Fruit fly (Drosophila melanogaster) whole organism, embryonic: Measurements from ENCODE around the gene CG7304.

ENCODE experiments used
- Atf-2 ChIP-seq: fragments of 200-800 bp; sonication (Bioruptor generic); optimal IDR thresholded peaks from 2 replicates; lab custom pipeline; 2016; ENCODE audit warnings: missing biosample characterization, missing genetic modification characterization
- B-H2 ChIP-seq: fragments of 200-800 bp; sonication (Bioruptor generic); optimal IDR thresholded peaks from 2 replicates; lab custom pipeline; 2018; ENCODE audit warnings: missing biosample characterization, mild to moderate bottlenecking, missing genetic modification characterization
- CG10209 ChIP-seq: fragments of 200-800 bp; sonication (Bioruptor generic); optimal IDR thresholded peaks from 3 replicates; lab custom pipeline; 2017; ENCODE audit warnings: missing biosample characterization, mild to moderate bottlenecking, missing genetic modification characterization, missing genetic modification reagents
- CG1024 ChIP-seq: fragments of 200-800 bp; sonication (Bioruptor generic); IDR thresholded peaks from 2 replicates; pipeline ENCODE4 v1.3.6; 2022; ENCODE audit warnings: missing biosample characterization, missing genetic modification characterization
- CG12942 ChIP-seq: fragments of 200-800 bp; sonication (Bioruptor generic); optimal IDR thresholded peaks from 3 replicates; lab custom pipeline; 2016; ENCODE audit warnings: missing biosample characterization, missing genetic modification characterization
- CG13624 ChIP-seq: fragments of 200-800 bp; sonication (Bioruptor generic); optimal IDR thresholded peaks from 2 replicates; lab custom pipeline; 2016; ENCODE audit warnings: missing biosample characterization, missing genetic modification characterization
- CG14710 ChIP-seq: fragments of 200-800 bp; sonication (Bioruptor generic); optimal IDR thresholded peaks from 3 replicates; lab custom pipeline; 2019; ENCODE audit warnings: missing biosample characterization, mild to moderate bottlenecking, missing genetic modification characterization, moderate library complexity
- CG15269 ChIP-seq: fragments of 200-800 bp; sonication (Bioruptor generic); optimal IDR thresholded peaks from 2 replicates; lab custom pipeline; 2018; ENCODE audit warnings: missing biosample characterization, mild to moderate bottlenecking, missing genetic modification characterization, moderate library complexity
- CG16779 ChIP-seq: fragments of 200-800 bp; sonication (Bioruptor generic); IDR thresholded peaks from 2 replicates; pipeline ENCODE4 v1.3.6; 2022; ENCODE audit warnings: missing biosample characterization, missing genetic modification characterization
- CG18599 ChIP-seq: fragments of 200-800 bp; sonication (Bioruptor generic); optimal IDR thresholded peaks from 3 replicates; lab custom pipeline; 2017; ENCODE audit warnings: missing biosample characterization, missing genetic modification characterization, mild to moderate bottlenecking, moderate library complexity, missing genetic modification reagents
- CG32767 ChIP-seq: fragments of 200-800 bp; sonication (Bioruptor generic); IDR thresholded peaks from 2 replicates; pipeline ENCODE4 v1.3.6; 2022; ENCODE audit warnings: missing biosample characterization, missing genetic modification characterization
- CG3995 ChIP-seq: fragments of 200-800 bp; sonication (Bioruptor generic); optimal IDR thresholded peaks from 3 replicates; lab custom pipeline; 2016; ENCODE audit warnings: missing biosample characterization, missing genetic modification characterization
- CG6254 ChIP-seq: fragments of 200-800 bp; sonication (Bioruptor generic); optimal IDR thresholded peaks from 3 replicates; lab custom pipeline; 2017; ENCODE audit warnings: mild to moderate bottlenecking, missing biosample characterization, missing genetic modification reagents, missing genetic modification characterization
- CG7357 ChIP-seq: fragments of 200-800 bp; sonication (Bioruptor generic); IDR thresholded peaks from 3 replicates; pipeline ENCODE4 v1.3.6; 2022; ENCODE audit warnings: missing biosample characterization, missing genetic modification characterization
- CG7928 ChIP-seq: fragments of 200-800 bp; sonication (Bioruptor generic); optimal IDR thresholded peaks from 2 replicates; lab custom pipeline; 2017; ENCODE audit warnings: missing biosample characterization, mild to moderate bottlenecking, missing genetic modification characterization
- CG8281 ChIP-seq: fragments of 200-800 bp; sonication (Bioruptor generic); optimal IDR thresholded peaks from 2 replicates; lab custom pipeline; 2018; ENCODE audit warnings: missing biosample characterization, mild to moderate bottlenecking, missing genetic modification characterization, moderate library complexity
- CG8388 ChIP-seq: fragments of 200-800 bp; sonication (Bioruptor generic); optimal IDR thresholded peaks from 2 replicates; lab custom pipeline; 2019; ENCODE audit warnings: missing biosample characterization, mild to moderate bottlenecking, missing genetic modification characterization, moderate library complexity
- CTCF ChIP-seq: fragments of 200-800 bp; sonication (Bioruptor generic); optimal IDR thresholded peaks from 2 replicates; lab custom pipeline; 2017; ENCODE audit warnings: missing biosample characterization, mild to moderate bottlenecking, missing genetic modification characterization, moderate library complexity
- CkIIα-i1 ChIP-seq: fragments of 200-800 bp; sonication (Bioruptor generic); IDR thresholded peaks from 2 replicates; pipeline ENCODE4 v1.3.6; 2022; ENCODE audit warnings: missing biosample characterization, missing genetic modification characterization
- Eip74EF ChIP-seq, 2 experiments: fragments of 200-800 bp in 1 of 2; fragments of >200 bp in 1 of 2; sonication (Bioruptor generic) in 1 of 2; optimal IDR thresholded peaks; 2 replicates each; lab custom pipeline; 2017 to 2019; ENCODE audit warnings: missing biosample characterization in 2 of 2, missing genetic modification characterization in 2 of 2, mild to moderate bottlenecking in 1 of 2, moderate library complexity in 1 of 2
- HLHmδ ChIP-seq: fragments of 200-800 bp; sonication (Bioruptor generic); optimal IDR thresholded peaks from 2 replicates; lab custom pipeline; 2018; ENCODE audit warnings: missing biosample characterization, mild to moderate bottlenecking, missing genetic modification characterization, moderate library complexity
- Hand ChIP-seq: fragments of 200-800 bp; sonication (Bioruptor generic); optimal IDR thresholded peaks from 2 replicates; lab custom pipeline; 2017; ENCODE audit warnings: mild to moderate bottlenecking, missing biosample characterization, missing genetic modification reagents, missing genetic modification characterization
- HmgZ ChIP-seq: fragments of 200-800 bp; sonication (Bioruptor generic); optimal IDR thresholded peaks from 2 replicates; lab custom pipeline; 2018; ENCODE audit warnings: missing biosample characterization, mild to moderate bottlenecking, missing genetic modification characterization
- Hr39 ChIP-seq: fragments of >200 bp; optimal IDR thresholded peaks from 2 replicates; lab custom pipeline; 2017
- Hsf ChIP-seq: fragments of 200-800 bp; sonication (Bioruptor generic); optimal IDR thresholded peaks from 3 replicates; lab custom pipeline; 2016; ENCODE audit warnings: missing biosample characterization, missing genetic modification characterization
- NFAT ChIP-seq: fragments of 200-800 bp; sonication (Bioruptor generic); IDR thresholded peaks from 2 replicates; pipeline ENCODE4 v1.3.6; 2022; ENCODE audit warnings: missing biosample characterization, missing genetic modification characterization
- Oli ChIP-seq: fragments of 200-800 bp; sonication (Bioruptor generic); optimal IDR thresholded peaks from 2 replicates; lab custom pipeline; 2018; ENCODE audit warnings: missing biosample characterization, mild to moderate bottlenecking, missing genetic modification characterization, moderate library complexity
- Pdp1 ChIP-seq, 2 experiments: fragments of 200-800 bp; sonication (Bioruptor generic); optimal IDR thresholded peaks; 3 replicates each; lab custom pipeline; 2016; ENCODE audit warnings: missing biosample characterization in 2 of 2, missing genetic modification characterization in 2 of 2, mild to moderate bottlenecking in 1 of 2, moderate library complexity in 1 of 2
- al ChIP-seq: fragments of 200-800 bp; sonication (Bioruptor generic); IDR thresholded peaks from 2 replicates; pipeline ENCODE4 v1.3.6; 2022; ENCODE audit warnings: missing biosample characterization, missing genetic modification characterization
- bcd ChIP-seq: fragments of 200-800 bp; sonication (Bioruptor generic); optimal IDR thresholded peaks from 2 replicates; lab custom pipeline; 2017; ENCODE audit warnings: missing biosample characterization, mild to moderate bottlenecking, missing genetic modification characterization
- bigmax ChIP-seq: fragments of 200-800 bp; sonication (Bioruptor generic); optimal IDR thresholded peaks from 2 replicates; lab custom pipeline; 2018; ENCODE audit warnings: missing biosample characterization, mild to moderate bottlenecking, missing genetic modification characterization
- btn ChIP-seq: fragments of 200-800 bp; sonication (Bioruptor generic); optimal IDR thresholded peaks from 2 replicates; lab custom pipeline; 2016; ENCODE audit warnings: missing biosample characterization, missing genetic modification characterization
- crc ChIP-seq: fragments of 200-800 bp; sonication (Bioruptor generic); optimal IDR thresholded peaks from 2 replicates; lab custom pipeline; 2016; ENCODE audit warnings: missing biosample characterization, missing genetic modification characterization
- crp ChIP-seq, 2 experiments: fragments of 200-800 bp; sonication (Bioruptor generic); optimal IDR thresholded peaks; 2 replicates in 1 of 2; 3 replicates in 1 of 2; lab custom pipeline; 2017; ENCODE audit warnings: missing biosample characterization in 2 of 2, missing genetic modification characterization in 2 of 2, mild to moderate bottlenecking in 1 of 2, moderate library complexity in 1 of 2
- exex ChIP-seq: fragments of 200-800 bp; sonication (Bioruptor generic); optimal IDR thresholded peaks from 4 replicates; lab custom pipeline; 2018; ENCODE audit warnings: missing biosample characterization, mild to moderate bottlenecking, missing genetic modification characterization, moderate library complexity
- eyg ChIP-seq: fragments of 200-800 bp; sonication (Bioruptor generic); optimal IDR thresholded peaks from 3 replicates; lab custom pipeline; 2016; ENCODE audit warnings: missing biosample characterization, missing genetic modification characterization
- gsb ChIP-seq: fragments of 200-800 bp; sonication (Bioruptor generic); IDR thresholded peaks from 2 replicates; pipeline ENCODE4 v1.3.6; 2022; ENCODE audit warnings: missing biosample characterization, missing genetic modification characterization
- ind ChIP-seq: fragments of 200-800 bp; sonication (Bioruptor generic); optimal IDR thresholded peaks from 3 replicates; lab custom pipeline; 2016; ENCODE audit warnings: missing biosample characterization, missing genetic modification characterization
- lab ChIP-seq: fragments of 200-800 bp; sonication (Bioruptor generic); optimal IDR thresholded peaks from 3 replicates; lab custom pipeline; 2017; ENCODE audit warnings: missing biosample characterization, missing genetic modification characterization, mild to moderate bottlenecking, moderate library complexity, missing genetic modification reagents
- lilli ChIP-seq: fragments of 200-800 bp; sonication (Bioruptor generic); optimal IDR thresholded peaks from 3 replicates; lab custom pipeline; 2016; ENCODE audit warnings: missing biosample characterization, missing genetic modification characterization
- onecut ChIP-seq: fragments of 200-800 bp; sonication (Bioruptor generic); IDR thresholded peaks from 2 replicates; pipeline ENCODE4 v1.3.6; 2022; ENCODE audit warnings: missing biosample characterization, missing genetic modification characterization
- pb ChIP-seq: fragments of 200-800 bp; sonication (Bioruptor generic); optimal IDR thresholded peaks from 3 replicates; lab custom pipeline; 2016; ENCODE audit warnings: missing biosample characterization, missing genetic modification characterization
- ro ChIP-seq: fragments of 200-800 bp; sonication (Bioruptor generic); IDR thresholded peaks from 2 replicates; pipeline ENCODE4 v1.3.6; 2022; ENCODE audit warnings: missing biosample characterization, missing genetic modification characterization
- run ChIP-seq: fragments of 200-800 bp; sonication (Bioruptor generic); optimal IDR thresholded peaks from 3 replicates; lab custom pipeline; 2018; ENCODE audit warnings: missing biosample characterization, mild to moderate bottlenecking, missing genetic modification characterization
- sc ChIP-seq, 3 experiments: fragments of >200 bp in 2 of 3; fragments of 200-800 bp in 1 of 3; sonication (Bioruptor generic) in 1 of 3; optimal IDR thresholded peaks; 2 replicates in 2 of 3; 3 replicates in 1 of 3; lab custom pipeline; 2017; ENCODE audit warnings: mild to moderate bottlenecking in 1 of 3, missing biosample characterization in 1 of 3, missing genetic modification characterization in 1 of 3, missing genetic modification reagents in 1 of 3
- sisA ChIP-seq: fragments of 200-800 bp; sonication (Bioruptor generic); IDR thresholded peaks from 2 replicates; pipeline ENCODE4 v1.3.6; 2022; ENCODE audit warnings: missing biosample characterization, missing genetic modification characterization
- slou ChIP-seq: fragments of 200-800 bp; sonication (Bioruptor generic); optimal IDR thresholded peaks from 3 replicates; lab custom pipeline; 2016; ENCODE audit warnings: missing biosample characterization, missing genetic modification characterization
- stc ChIP-seq: fragments of 200-800 bp; sonication (Bioruptor generic); IDR thresholded peaks from 2 replicates; pipeline ENCODE4 v1.3.6; 2022; ENCODE audit warnings: missing biosample characterization, missing genetic modification characterization
- tgo ChIP-seq: fragments of 200-800 bp; sonication (Bioruptor generic); IDR thresholded peaks from 3 replicates; pipeline ENCODE4 v1.3.6; 2022; ENCODE audit warnings: missing biosample characterization, missing genetic modification characterization
- tx ChIP-seq: fragments of 200-800 bp; sonication (Bioruptor generic); optimal IDR thresholded peaks from 2 replicates; lab custom pipeline; 2016; ENCODE audit warnings: missing biosample characterization, missing genetic modification characterization

The CG7304 gene

DNA sequence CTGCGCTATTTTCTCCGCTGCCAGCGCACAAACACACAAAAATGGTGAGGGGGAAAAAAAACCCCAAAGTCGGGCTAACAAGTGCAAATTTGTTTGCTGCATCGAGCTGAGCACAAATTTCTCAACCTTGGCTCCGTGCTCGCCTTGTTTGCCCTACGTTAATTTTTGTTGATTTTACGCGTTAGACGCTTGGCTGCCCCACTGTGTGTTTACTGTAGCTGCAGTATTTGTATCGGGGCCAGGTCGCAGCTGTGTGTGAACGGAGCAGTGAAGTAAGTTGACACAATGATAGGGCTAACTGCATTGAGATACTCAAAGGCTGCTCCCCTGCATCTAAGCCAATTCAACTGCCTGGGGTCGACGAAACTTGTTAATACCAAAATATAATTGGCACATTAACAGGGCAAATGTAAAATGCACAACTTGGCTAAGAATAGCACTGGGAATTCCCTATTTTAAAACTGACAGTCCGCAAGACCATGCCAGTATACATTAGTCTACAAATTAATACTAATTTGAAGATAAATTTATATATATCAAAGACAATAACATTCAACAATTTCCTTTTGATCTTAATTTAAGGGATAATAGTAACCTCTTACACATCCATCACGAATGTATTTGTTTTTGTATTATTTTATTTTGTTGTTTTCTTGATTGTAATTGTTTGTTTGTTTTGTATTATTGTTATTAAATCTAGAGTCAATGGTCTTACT, 36.4 kb downstream of the CG7304 start, which contains the start of gene CG42571 (continued):
- TF ChIP-seq CG10209 (GFP tag; lab: Kevin White, UChicago) (peak; percentile 56), crp (GFP tag; optimal IDR thresholded peaks at IDR 0.05; lab: Kevin White, UChicago) (no peak), Eip74EF (GFP tag; optimal IDR thresholded peaks at IDR 0.05; lab: Kevin White, UChicago) (peak in 1 of 2 experiments; percentile 3), CG15269 (tag; lab: Kevin White, UChicago) (no peak), Hand (no peak), crc (GFP tag; lab: Kevin White, UChicago) (no peak), CG8281 (peak; percentile 19), Oli (peak; percentile 20), exex (tag; lab: Kevin White, UChicago) (no peak), gsb (GFP tag; lab: Robert Waterston, UW) (no peak), CG12942 (GFP tag; lab: Kevin White, UChicago) (peak; percentile 43), CG7928 (GFP tag; lab: Kevin White, UChicago) (no peak), CG14710 (tag; lab: Kevin White, UChicago) (peak; percentile 36), slou (GFP tag; lab: Kevin White, UChicago) (no peak), run (tag; lab: Kevin White, UChicago) (no peak), tx (no peak), bcd (GFP tag; lab: Kevin White, UChicago) (peak; percentile 15), sc (optimal IDR thresholded peaks at IDR 0.05; lab: Kevin White, UChicago) (no peak), sc (GFP tag; optimal IDR thresholded peaks at IDR 0.05; lab: Kevin White, UChicago) (peak; percentile 64), ro (GFP tag; lab: Robert Waterston, UW) (no peak), CG3995 (GFP tag; lab: Kevin White, UChicago) (no peak), CG7357 (GFP tag; lab: Robert Waterston, UW) (no peak), CG6254 (GFP tag; lab: Kevin White, UChicago) (peak; percentile 48), pb (GFP tag; lab: Kevin White, UChicago) (no peak), tgo (GFP tag; lab: Robert Waterston, UW) (no peak), CG1024 (GFP tag; lab: Robert Waterston, UW) (peak; percentile 37; the same call in 1 of the 2 replicates), CG32767 (GFP tag; lab: Robert Waterston, UW) (no peak), NFAT (no peak), stc (peak; percentile 60; the same call in 1 of the 2 replicates), Pdp1 (GFP tag; optimal IDR thresholded peaks at IDR 0.05; lab: Kevin White, UChicago) (no peak), Atf-2 (GFP tag; lab: Kevin White, UChicago) (peak; percentile 26), sisA (GFP tag; lab: Robert Waterston, UW) (no peak), btn (GFP tag; lab: Kevin White, UChicago) (peak; percentile 59), al (GFP tag; lab: Robert Waterston, UW) (no peak), lab (GFP tag; lab: Kevin White, UChicago) (peak; percentile 34), CG13624 (no peak), B-H2 (GFP tag; lab: Kevin White, UChicago) (no peak), CG18599 (GFP tag; lab: Kevin White, UChicago) (no peak), eyg (GFP tag; lab: Kevin White, UChicago) (no peak), bigmax (no peak), CTCF (GFP tag; lab: Kevin White, UChicago) (peak; percentile 24), HmgZ (tag; lab: Kevin White, UChicago) (peak; percentile 15), Hr39 (lab: Kevin White, UChicago) (no peak), CG8388 (GFP tag; lab: Kevin White, UChicago) (no peak), lilli (GFP tag; lab: Kevin White, UChicago) (no peak), CG16779 (GFP tag; lab: Robert Waterston, UW) (no peak), Hsf (GFP tag; lab: Kevin White, UChicago) (peak; percentile 11), HLHmδ (peak; percentile 80), ind (GFP tag; lab: Kevin White, UChicago) (no peak), onecut (GFP tag; lab: Robert Waterston, UW) (peak; percentile 47; the same call in 1 of the 2 replicates), CkIIα-i1 (GFP tag; lab: Robert Waterston, UW) (no peak)
